Fruit fly (Drosophila melanogaster): ENCODE results near the gene Nhe2.
A peak's percentile ranks its signal among the peaks of the same experiment; 100 is the strongest.

The Nhe2 gene

DNA sequence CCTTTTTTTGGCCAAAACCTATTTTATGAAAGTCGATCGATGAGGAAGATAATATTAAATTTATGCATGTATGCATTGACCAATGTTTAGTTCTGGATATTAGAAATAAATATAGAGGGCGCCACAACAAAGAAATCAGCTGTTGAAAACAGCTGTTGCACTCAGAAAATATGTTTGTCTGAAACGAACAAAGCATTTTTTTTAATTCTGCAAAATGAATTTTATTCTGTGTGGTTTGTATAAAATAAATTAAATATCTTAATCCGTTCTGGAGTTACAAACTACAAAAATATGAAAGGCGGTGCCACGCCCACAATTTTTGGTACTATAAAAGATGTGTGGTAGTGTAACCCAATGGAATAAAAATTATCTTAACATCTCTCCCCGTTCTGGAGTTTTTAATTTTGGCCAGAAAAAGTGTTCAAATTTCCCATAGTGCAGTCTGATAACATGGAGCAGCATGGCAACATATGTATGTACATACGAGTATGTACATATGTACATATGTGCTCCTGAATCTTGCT lies 4.5 kb downstream of the Nhe2 start (continued):
- TF ChIP-seq fru (optimal IDR thresholded peaks at IDR 0.05) (no peak), al (GFP tag; IDR thresholded peaks at IDR 0.05) (no peak), Fer2 (tag; optimal IDR thresholded peaks at IDR 0.05) (no peak), Doc3 (GFP tag; IDR thresholded peaks at IDR 0.05; ENCODE audit: partially characterized antibody) (no peak), CG30431 (GFP tag; optimal IDR thresholded peaks at IDR 0.05) (peak; percentile 66), CG33213 (GFP tag; optimal IDR thresholded peaks at IDR 0.05) (peak; percentile 49), CG18599 (GFP tag; optimal IDR thresholded peaks at IDR 0.05) (no peak), dati (GFP tag; IDR thresholded peaks at IDR 0.05) (no peak), amos (GFP tag; IDR thresholded peaks at IDR 0.05; ENCODE audit: partially characterized antibody) (no peak), Asciz (GFP tag; optimal IDR thresholded peaks at IDR 0.05) (peak; percentile 28), CG1647 (GFP tag; optimal IDR thresholded peaks at IDR 0.05) (no peak), twi (tag; optimal IDR thresholded peaks at IDR 0.05) (peak; percentile 86), CG3065 (GFP tag; optimal IDR thresholded peaks at IDR 0.05) (peak; percentile 29), Hr3 (GFP tag; optimal IDR thresholded peaks at IDR 0.05) (peak; percentile 56), CG6175 (GFP tag; IDR thresholded peaks at IDR 0.05) (no peak), CG10366 (GFP tag; IDR thresholded peaks at IDR 0.05) (peak; percentile 50; the same call in 1 of the 2 replicates), CG12744 (GFP tag; optimal IDR thresholded peaks at IDR 0.05) (no peak), phol (tag; optimal IDR thresholded peaks at IDR 0.05) (peak; percentile 65), Ptx1 (GFP tag; IDR thresholded peaks at IDR 0.05) (no peak; the same call in 1 of the 2 replicates), CG10321 (GFP tag; IDR thresholded peaks at IDR 0.05) (no peak), croc (GFP tag; conservative IDR thresholded peaks at IDR 0.05) (peak; percentile 27; the same call in 1 of the 3 replicates), D (optimal IDR thresholded peaks at IDR 0.05) (no peak), D (GFP tag; optimal IDR thresholded peaks at IDR 0.05) (peak; percentile 60), Blimp-1 (GFP tag; optimal IDR thresholded peaks at IDR 0.05) (peak; percentile 54), Nf-YB (GFP tag; optimal IDR thresholded peaks at IDR 0.05) (no peak), CG10565 (GFP tag; optimal IDR thresholded peaks at IDR 0.05) (no peak), CG5245 (GFP tag; optimal IDR thresholded peaks at IDR 0.05) (peak; percentile 48), CG11723 (GFP tag; optimal IDR thresholded peaks at IDR 0.05) (peak; percentile 37), Neu2 (GFP tag; optimal IDR thresholded peaks at IDR 0.05; ENCODE audit: borderline replicate concordance) (no peak), CG42726 (GFP tag; IDR thresholded peaks at IDR 0.05; ENCODE audit: partially characterized antibody) (no peak), HmgZ (tag; optimal IDR thresholded peaks at IDR 0.05) (no peak), emc (GFP tag; optimal IDR thresholded peaks at IDR 0.05) (no peak), CG31224 (GFP tag; IDR thresholded peaks at IDR 0.05) (no peak), az2 (GFP tag; optimal IDR thresholded peaks at IDR 0.05) (peak; percentile 71), Ssrp (tag; optimal IDR thresholded peaks at IDR 0.05) (peak; percentile 78), toy (GFP tag; IDR thresholded peaks at IDR 0.05) (no peak), CG34376 (GFP tag; optimal IDR thresholded peaks at IDR 0.05) (no peak), aop (GFP tag; IDR thresholded peaks at IDR 0.05) (no peak), ap (GFP tag; IDR thresholded peaks at IDR 0.05) (no peak), Meics (GFP tag; optimal IDR thresholded peaks at IDR 0.05) (peak; percentile 22), zen (tag; optimal IDR thresholded peaks at IDR 0.05) (peak; percentile 1), CG1233 (GFP tag; optimal IDR thresholded peaks at IDR 0.05) (peak; percentile 34), Antp (GFP tag; optimal IDR thresholded peaks at IDR 0.05) (peak; percentile 8), gsb (GFP tag; IDR thresholded peaks at IDR 0.05) (no peak), CG17829 (tag; optimal IDR thresholded peaks at IDR 0.05) (peak; percentile 60), slbo (GFP tag; IDR thresholded peaks at IDR 0.05) (no peak; the same call in 1 of the 2 replicates), E2f1 (GFP tag; IDR thresholded peaks at IDR 0.05) (0 out of 2 replicates have a peak, but pooled peaks have one; percentile 32), org-1 (GFP tag; optimal IDR thresholded peaks at IDR 0.05) (peak; percentile 21), peb (GFP tag; IDR thresholded peaks at IDR 0.05) (peak; percentile 17; the same call in 1 of the 2 replicates), CG4328 (GFP tag; optimal IDR thresholded peaks at IDR 0.05) (no peak), CG13296 (GFP tag; optimal IDR thresholded peaks at IDR 0.05) (peak; percentile 6)

All from whole organism, embryonic.